Fruit fly (Drosophila melanogaster): Measurements from ENCODE around the gene CG15572.

- no peak for TF ChIP-seq Myc (optimal IDR thresholded peaks at IDR 0.05)
- no peak for TF ChIP-seq psq (optimal IDR thresholded peaks at IDR 0.05)
- TF ChIP-seq ttk (optimal IDR thresholded peaks at IDR 0.05): no peak
- no peak for TF ChIP-seq h (optimal IDR thresholded peaks at IDR 0.05)
Measured at dm6 chrX:4311699-4312098, 43.2 kb downstream of the CG15572 start, which contains the start of gene CG15579.
